Fruit fly (Drosophila melanogaster) whole organism, embryonic: ENCODE data around the gene ci.

Experiments used
- Ada2b ChIP-seq: fragments of 200-800 bp; sonication (Bioruptor generic); IDR thresholded peaks from 2 replicates; pipeline ENCODE4 v1.3.6; 2022; ENCODE audit warnings: missing biosample characterization, missing genetic modification characterization
- CG10147 ChIP-seq: fragments of 200-800 bp; sonication (Bioruptor generic); optimal IDR thresholded peaks from 2 replicates; lab custom pipeline; 2019; ENCODE audit warnings: missing biosample characterization, mild to moderate bottlenecking, missing genetic modification characterization, moderate library complexity
- CG10462 ChIP-seq: fragments of 200-800 bp; sonication (Bioruptor generic); optimal IDR thresholded peaks from 2 replicates; lab custom pipeline; 2016; ENCODE audit warnings: missing biosample characterization, missing genetic modification characterization
- CG10565 ChIP-seq: fragments of 200-800 bp; sonication (Bioruptor generic); optimal IDR thresholded peaks from 3 replicates; lab custom pipeline; 2016; ENCODE audit warnings: missing biosample characterization, mild to moderate bottlenecking, missing genetic modification characterization
- CG11560 ChIP-seq: fragments of 200-800 bp; sonication (Bioruptor generic); IDR thresholded peaks from 3 replicates; pipeline ENCODE4 v1.3.6; 2022; ENCODE audit warnings: missing biosample characterization, missing genetic modification characterization
- CG13296 ChIP-seq: fragments of 200-800 bp; sonication (Bioruptor generic); optimal IDR thresholded peaks from 3 replicates; lab custom pipeline; 2018; ENCODE audit warnings: missing biosample characterization, mild to moderate bottlenecking, missing genetic modification characterization
- CG13424 ChIP-seq: fragments of 200-800 bp; sonication (Bioruptor generic); optimal IDR thresholded peaks from 2 replicates; lab custom pipeline; 2019; ENCODE audit warnings: missing biosample characterization, mild to moderate bottlenecking, missing genetic modification characterization, moderate library complexity
- CG14014 ChIP-seq: fragments of 200-800 bp; sonication (Bioruptor generic); IDR thresholded peaks from 2 replicates; pipeline ENCODE4 v1.3.6; 2022; ENCODE audit warnings: missing biosample characterization, missing genetic modification characterization
- CG15601 ChIP-seq: fragments of 200-800 bp; sonication (Bioruptor generic); optimal IDR thresholded peaks from 3 replicates; lab custom pipeline; 2019; ENCODE audit warnings: missing biosample characterization, mild to moderate bottlenecking, missing genetic modification characterization, moderate library complexity
- CG17568 ChIP-seq: fragments of 200-800 bp; sonication (Bioruptor generic); optimal IDR thresholded peaks from 2 replicates; lab custom pipeline; 2018; ENCODE audit warnings: missing biosample characterization, mild to moderate bottlenecking, missing genetic modification characterization, moderate library complexity
- CG2199 ChIP-seq: fragments of 200-800 bp; sonication (Bioruptor generic); IDR thresholded peaks from 3 replicates; pipeline ENCODE4 v1.3.6; 2022; ENCODE audit warnings: missing biosample characterization, missing genetic modification characterization
- CG30020 ChIP-seq: fragments of 200-800 bp; optimal IDR thresholded peaks from 2 replicates; lab custom pipeline; 2019; ENCODE audit warnings: missing biosample characterization, mild to moderate bottlenecking, missing genetic modification characterization, moderate library complexity
- CG32767 ChIP-seq: fragments of 200-800 bp; sonication (Bioruptor generic); IDR thresholded peaks from 2 replicates; pipeline ENCODE4 v1.3.6; 2022; ENCODE audit warnings: missing biosample characterization, missing genetic modification characterization
- CG34376 ChIP-seq: fragments of 200-800 bp; sonication (Bioruptor generic); optimal IDR thresholded peaks from 2 replicates; lab custom pipeline; 2018; ENCODE audit warnings: missing biosample characterization, mild to moderate bottlenecking, missing genetic modification characterization
- CrebB ChIP-seq: fragments of 200-800 bp; sonication (Bioruptor generic); optimal IDR thresholded peaks from 3 replicates; lab custom pipeline; 2018; ENCODE audit warnings: missing biosample characterization, mild to moderate bottlenecking, missing genetic modification characterization
- Fer2 ChIP-seq: fragments of 200-800 bp; sonication (Bioruptor generic); optimal IDR thresholded peaks from 2 replicates; lab custom pipeline; 2018; ENCODE audit warnings: missing biosample characterization, mild to moderate bottlenecking, missing genetic modification characterization, moderate library complexity
- Fer3 ChIP-seq: fragments of 200-800 bp; sonication (Bioruptor generic); optimal IDR thresholded peaks from 2 replicates; lab custom pipeline; 2018; ENCODE audit warnings: missing biosample characterization, mild to moderate bottlenecking, missing genetic modification characterization, moderate library complexity
- HmgZ ChIP-seq: fragments of 200-800 bp; sonication (Bioruptor generic); optimal IDR thresholded peaks from 2 replicates; lab custom pipeline; 2018; ENCODE audit warnings: missing biosample characterization, mild to moderate bottlenecking, missing genetic modification characterization
- Jarid2 ChIP-seq: fragments of 200-800 bp; sonication (Bioruptor generic); optimal IDR thresholded peaks from 3 replicates; lab custom pipeline; 2017; ENCODE audit warnings: mild to moderate bottlenecking, missing biosample characterization, missing genetic modification reagents, missing genetic modification characterization
- MESR4 ChIP-seq: fragments of 200-800 bp; sonication (Bioruptor generic); optimal IDR thresholded peaks from 2 replicates; lab custom pipeline; 2018; ENCODE audit warnings: missing biosample characterization, mild to moderate bottlenecking, missing genetic modification characterization, moderate library complexity
- MTF-1 ChIP-seq: fragments of 200-800 bp; sonication (Bioruptor generic); optimal IDR thresholded peaks from 2 replicates; lab custom pipeline; 2018; ENCODE audit warnings: missing biosample characterization, mild to moderate bottlenecking, missing genetic modification characterization, borderline replicate concordance
- NC2α ChIP-seq: fragments of 200-800 bp; sonication (Bioruptor generic); optimal IDR thresholded peaks from 2 replicates; lab custom pipeline; 2016; ENCODE audit warnings: missing biosample characterization, missing genetic modification characterization
- Rx ChIP-seq: fragments of 200-800 bp; sonication (Bioruptor generic); IDR thresholded peaks from 2 replicates; pipeline ENCODE4 v1.3.6; 2022; ENCODE audit warnings: missing biosample characterization, missing genetic modification characterization
- Scr ChIP-seq: fragments of 200-800 bp; sonication (Bioruptor generic); IDR thresholded peaks from 2 replicates; pipeline ENCODE4 v1.3.6; 2022; ENCODE audit warnings: missing biosample characterization, missing genetic modification characterization; ENCODE audit not compliant: partially characterized antibody
- Sry-β ChIP-seq: fragments of 200-800 bp; sonication (Bioruptor generic); optimal IDR thresholded peaks from 2 replicates; lab custom pipeline; 2018; ENCODE audit warnings: missing biosample characterization, mild to moderate bottlenecking, missing genetic modification characterization, moderate library complexity
- Vsx1 ChIP-seq: fragments of 200-800 bp; sonication (Bioruptor generic); optimal IDR thresholded peaks from 2 replicates; lab custom pipeline; 2017; ENCODE audit warnings: missing biosample characterization, mild to moderate bottlenecking, missing genetic modification characterization, missing genetic modification reagents
- bbx ChIP-seq: fragments of 200-800 bp; sonication (Bioruptor generic); IDR thresholded peaks from 2 replicates; pipeline ENCODE4 v1.3.6; 2022; ENCODE audit warnings: missing biosample characterization, missing genetic modification characterization; ENCODE audit not compliant: partially characterized antibody
- caup ChIP-seq: fragments of 200-800 bp; sonication (Bioruptor generic); optimal IDR thresholded peaks from 3 replicates; lab custom pipeline; 2017; ENCODE audit warnings: missing biosample characterization, mild to moderate bottlenecking, missing genetic modification characterization, moderate library complexity; ENCODE audit not compliant: severe bottlenecking
- chinmo ChIP-seq: fragments of 200-800 bp; sonication (Bioruptor generic); IDR thresholded peaks from 4 replicates; pipeline ENCODE4 v1.3.6; 2022; ENCODE audit warnings: missing biosample characterization, missing genetic modification characterization; ENCODE audit not compliant: partially characterized antibody
- crp ChIP-seq, 2 experiments: fragments of 200-800 bp; sonication (Bioruptor generic); optimal IDR thresholded peaks; 2 replicates in 1 of 2; 3 replicates in 1 of 2; lab custom pipeline; 2017; ENCODE audit warnings: missing biosample characterization in 2 of 2, missing genetic modification characterization in 2 of 2, mild to moderate bottlenecking in 1 of 2, moderate library complexity in 1 of 2
- danr ChIP-seq: fragments of 200-800 bp; sonication (Bioruptor generic); IDR thresholded peaks from 2 replicates; pipeline ENCODE4 v1.3.6; 2022; ENCODE audit warnings: missing biosample characterization, missing genetic modification characterization
- eve ChIP-seq, 2 experiments: fragments of >200 bp; optimal IDR thresholded peaks; 2 replicates each; lab custom pipeline; 2017; ENCODE audit warnings: missing biosample characterization in 2 of 2, missing genetic modification characterization in 2 of 2
- fru ChIP-seq: fragments of >200 bp; optimal IDR thresholded peaks from 2 replicates; lab custom pipeline; 2017
- kah ChIP-seq: fragments of 200-800 bp; sonication (Bioruptor generic); optimal IDR thresholded peaks from 2 replicates; lab custom pipeline; 2018; ENCODE audit warnings: missing biosample characterization, mild to moderate bottlenecking, missing genetic modification characterization
- ken ChIP-seq: fragments of 200-800 bp; sonication (Bioruptor generic); IDR thresholded peaks from 3 replicates; pipeline ENCODE4 v1.3.6; 2022; ENCODE audit warnings: missing biosample characterization, missing genetic modification characterization
- kni ChIP-seq: fragments of 200-800 bp; sonication (Bioruptor generic); optimal IDR thresholded peaks from 3 replicates; lab custom pipeline; 2017; ENCODE audit warnings: mild to moderate bottlenecking, missing biosample characterization, missing genetic modification reagents, missing genetic modification characterization
- nau ChIP-seq: fragments of 200-800 bp; sonication (Bioruptor generic); optimal IDR thresholded peaks from 3 replicates; lab custom pipeline; 2017; ENCODE audit warnings: missing biosample characterization, mild to moderate bottlenecking, missing genetic modification characterization, missing genetic modification reagents
- nom ChIP-seq: fragments of 200-800 bp; sonication (Bioruptor generic); optimal IDR thresholded peaks from 2 replicates; lab custom pipeline; 2017; ENCODE audit warnings: missing biosample characterization, missing genetic modification characterization, mild to moderate bottlenecking, moderate library complexity, missing genetic modification reagents
- pros ChIP-seq: fragments of 200-800 bp; sonication (Bioruptor generic); optimal IDR thresholded peaks from 3 replicates; lab custom pipeline; 2019; ENCODE audit warnings: missing biosample characterization, mild to moderate bottlenecking, missing genetic modification characterization, moderate library complexity
- sima ChIP-seq: fragments of 200-800 bp; sonication (Bioruptor generic); optimal IDR thresholded peaks from 2 replicates; lab custom pipeline; 2016; ENCODE audit warnings: missing biosample characterization, missing genetic modification characterization
- sna ChIP-seq: fragments of 200-800 bp; sonication (Bioruptor generic); IDR thresholded peaks from 2 replicates; pipeline ENCODE4 v1.3.6; 2022; ENCODE audit warnings: missing biosample characterization, missing genetic modification characterization; ENCODE audit not compliant: partially characterized antibody
- sqz ChIP-seq: fragments of 200-800 bp; sonication (Bioruptor generic); optimal IDR thresholded peaks from 3 replicates; lab custom pipeline; 2018; ENCODE audit warnings: missing biosample characterization, mild to moderate bottlenecking, missing genetic modification characterization
- toy ChIP-seq: fragments of 200-800 bp; sonication (Bioruptor generic); IDR thresholded peaks from 2 replicates; pipeline ENCODE4 v1.3.6; 2022; ENCODE audit warnings: missing biosample characterization, missing genetic modification characterization
- trem ChIP-seq: fragments of 200-800 bp; optimal IDR thresholded peaks from 3 replicates; lab custom pipeline; 2019; ENCODE audit warnings: missing biosample characterization, mild to moderate bottlenecking, missing genetic modification characterization, moderate library complexity
- ttk ChIP-seq: fragments of 200-800 bp; sonication (Bioruptor generic); IDR thresholded peaks from 2 replicates; pipeline ENCODE4 v2.1.2; 2022; ENCODE audit warnings: missing biosample characterization, missing genetic modification characterization
- vvl ChIP-seq: fragments of 200-800 bp; sonication (Bioruptor generic); IDR thresholded peaks from 2 replicates; pipeline ENCODE4 v1.3.6; 2022; ENCODE audit warnings: missing biosample characterization, missing genetic modification characterization
- zf30C ChIP-seq: fragments of 200-800 bp; sonication (Bioruptor generic); optimal IDR thresholded peaks from 3 replicates; lab custom pipeline; 2018; ENCODE audit warnings: missing biosample characterization, mild to moderate bottlenecking, missing genetic modification characterization

Gene ci

dm6 chr4:56242-57159, at the start of gene ci (continued):
- TF ChIP-seq zf30C (GFP tag; lab: Kevin White, UChicago) (peak; percentile 45), trem (tag; lab: Kevin White, UChicago) (peak; percentile 19), sima (GFP tag; lab: Kevin White, UChicago) (no peak), bbx (GFP tag; lab: Robert Waterston, UW) (no peak), fru (lab: Kevin White, UChicago) (no peak), Ada2b (GFP tag; lab: Robert Waterston, UW) (no peak), NC2α (no peak), kah (GFP tag; lab: Kevin White, UChicago) (peak; percentile 38), Fer2 (tag; lab: Kevin White, UChicago) (no peak), danr (no peak), Fer3 (tag; lab: Kevin White, UChicago) (no peak), eve (GFP tag; optimal IDR thresholded peaks at IDR 0.05; lab: Kevin White, UChicago) (peak in 1 of 2 experiments; percentile 79), nau (GFP tag; lab: Kevin White, UChicago) (peak; percentile 7), MESR4 (GFP tag; lab: Kevin White, UChicago) (peak; percentile 29), ken (no peak), CG10565 (GFP tag; lab: Kevin White, UChicago) (no peak), pros (GFP tag; lab: Kevin White, UChicago) (peak; percentile 98), CG30020 (tag; lab: Kevin White, UChicago) (peak; percentile 77), Scr (GFP tag; lab: Robert Waterston, UW) (peak; percentile 36), CG10462 (GFP tag; lab: Kevin White, UChicago) (no peak), vvl (peak; percentile 42; the same call in 1 of the 2 replicates), MTF-1 (GFP tag; lab: Kevin White, UChicago) (peak; percentile 48), CrebB (peak; percentile 77), nom (GFP tag; lab: Kevin White, UChicago) (peak; percentile 64), CG14014 (peak; percentile 14; the same call in 1 of the 2 replicates), caup (GFP tag; lab: Kevin White, UChicago) (peak; percentile 40), CG13424 (tag; lab: Kevin White, UChicago) (peak; percentile 44), sqz (GFP tag; lab: Kevin White, UChicago) (peak; percentile 39), CG2199 (GFP tag; lab: Robert Waterston, UW) (peak; percentile 99), CG10147 (GFP tag; lab: Kevin White, UChicago) (no peak), Sry-β (GFP tag; lab: Kevin White, UChicago) (peak; percentile 93), CG17568 (GFP tag; lab: Kevin White, UChicago) (no peak), ttk (GFP tag; lab: Robert Waterston, UW) (no peak), CG15601 (peak; percentile 47), Rx (GFP tag; lab: Robert Waterston, UW) (no peak), toy (no peak), CG32767 (GFP tag; lab: Robert Waterston, UW) (peak; percentile 63; the same call in 1 of the 2 replicates), chinmo (GFP tag; lab: Robert Waterston, UW) (peak; percentile 100; the same call in 2 of the 4 replicates), CG34376 (GFP tag; lab: Kevin White, UChicago) (peak; percentile 94), Vsx1 (GFP tag; lab: Kevin White, UChicago) (no peak), crp (GFP tag; optimal IDR thresholded peaks at IDR 0.05; lab: Kevin White, UChicago) (no peak), Jarid2 (GFP tag; lab: Kevin White, UChicago) (no peak), sna (GFP tag; lab: Robert Waterston, UW) (peak; percentile 17; the same call in 1 of the 2 replicates), kni (peak; percentile 99), CG11560 (tag; lab: Robert Waterston, UW) (no peak), HmgZ (tag; lab: Kevin White, UChicago) (peak; percentile 66), CG13296 (GFP tag; lab: Kevin White, UChicago) (peak; percentile 56)
